Worm (Caenorhabditis elegans) whole organism, young adult: ENCODE data around the gene bgal-2.

Experiments
- efl-1 ChIP-seq: fragments of 150-350 bp; optimal IDR thresholded peaks from 2 replicates; lab custom pipeline; 2014; ENCODE audit warnings: missing biosample characterization, missing genetic modification reagents, missing genetic modification characterization
- nhr-120 ChIP-seq: fragments of 200-800 bp; sonication (Bioruptor generic); IDR thresholded peaks from 2 replicates; pipeline ENCODE4 v1.3.6; 2022; ENCODE audit warnings: missing genetic modification characterization, missing compliant biosample characterization

- no peak for TF ChIP-seq efl-1 (GFP tag; lab: Kevin White, UChicago)
- no peak for TF ChIP-seq nhr-120
These were observed 37.4 kb upstream of the bgal-2 start for ce11 chrX:6746849-6747248.
